Fruit fly (Drosophila melanogaster): ENCODE results near the gene Zasp67.

Zasp67 gene

DNA sequence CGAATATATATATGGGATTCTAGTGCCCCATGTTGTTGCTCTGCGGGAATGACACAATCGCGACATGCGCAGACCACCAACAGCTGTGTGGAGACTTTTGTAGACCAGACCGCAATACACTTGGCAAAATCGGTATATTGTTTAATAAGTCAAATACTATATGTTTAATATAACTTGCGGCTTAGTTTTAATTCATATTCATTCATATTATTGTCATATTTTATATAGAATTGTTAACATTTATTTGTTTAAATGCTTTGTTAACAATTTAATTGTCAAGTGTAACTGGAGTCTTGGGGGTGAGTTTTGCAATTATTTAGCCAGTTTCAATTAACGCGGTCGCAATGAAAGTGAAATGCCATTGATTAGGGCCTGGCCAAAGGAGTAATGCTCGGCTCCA lies 57.9 kb downstream of the Zasp67 start (continued):
- TF ChIP-seq salr (GFP tag; optimal IDR thresholded peaks at IDR 0.05) (peak in 1 of 2 experiments; percentile 14), CG8119 (GFP tag; IDR thresholded peaks at IDR 0.05) (0 out of 3 replicates have a peak, but pooled peaks have one; percentile 46), Hr4 (GFP tag; optimal IDR thresholded peaks at IDR 0.05) (peak; percentile 41), acj6 (GFP tag; optimal IDR thresholded peaks at IDR 0.05) (peak; percentile 24), Lpt (GFP tag; optimal IDR thresholded peaks at IDR 0.05) (peak; percentile 16), fd85E (GFP tag; optimal IDR thresholded peaks at IDR 0.05) (no peak), spab (GFP tag; optimal IDR thresholded peaks at IDR 0.05) (no peak), CG1621 (tag; optimal IDR thresholded peaks at IDR 0.05) (no peak), Hr39 (GFP tag; optimal IDR thresholded peaks at IDR 0.05) (no peak), CG6808 (GFP tag; optimal IDR thresholded peaks at IDR 0.05) (peak; percentile 20), pdm3 (GFP tag; optimal IDR thresholded peaks at IDR 0.05) (peak; percentile 24), Eip78C (GFP tag) (peak; percentile 76), Eip75B (GFP tag; optimal IDR thresholded peaks at IDR 0.05) (peak; percentile 38), CG11294 (GFP tag; IDR thresholded peaks at IDR 0.05) (no peak), Blimp-1 (GFP tag; optimal IDR thresholded peaks at IDR 0.05) (peak; percentile 47), CG6854 (GFP tag; optimal IDR thresholded peaks at IDR 0.05) (no peak)
